Worm (Caenorhabditis elegans): ENCODE measurements around the gene Y66A7A.4.

DNA sequence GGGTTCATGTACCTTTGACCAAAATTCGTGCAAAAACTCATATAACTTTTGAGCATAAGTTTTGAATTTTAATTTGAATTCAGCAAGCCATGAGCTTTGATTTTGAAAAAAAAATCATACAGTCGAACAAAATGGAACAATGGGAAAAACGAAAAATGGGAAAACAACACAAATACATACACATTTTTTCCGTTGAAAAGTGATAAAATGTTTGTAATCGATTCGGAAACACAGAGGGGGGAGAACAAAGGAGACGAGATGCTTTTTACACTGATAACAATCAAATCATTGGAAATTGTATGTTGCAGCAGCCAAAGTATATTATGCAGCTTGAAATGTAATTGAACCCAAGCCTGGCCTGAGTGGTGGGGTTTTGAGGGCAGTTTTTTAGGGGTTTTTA is 18.7 kb downstream of the Y66A7A.4 start:
- TF ChIP-seq hlh-6 (tag; optimal IDR thresholded peaks at IDR 0.05) (no peak), tbx-7 (tag; optimal IDR thresholded peaks at IDR 0.05) (no peak), unc-42 (tag; optimal IDR thresholded peaks at IDR 0.05) (no peak)

Measured in whole organism, late embryonic.